Fruit fly (Drosophila melanogaster): Measurements from ENCODE around the gene CG5984.
A peak's percentile ranks its signal among the peaks of the same experiment; 100 is the strongest.

The CG5984 gene

dm6 chr3R:27288202-27289135 is 40.7 kb upstream of the CG5984 start, which contains the start of the genes bigmax and Hmu (continued):
- peak; percentile 88 for TF ChIP-seq Ptx1 (GFP tag; IDR thresholded peaks at IDR 0.05)
- TF ChIP-seq YL-1 (GFP tag; optimal IDR thresholded peaks at IDR 0.05): peak; percentile 94
- peak; percentile 81 for TF ChIP-seq CG2678 (tag; optimal IDR thresholded peaks at IDR 0.05)
- TF ChIP-seq Dip3 (GFP tag; optimal IDR thresholded peaks at IDR 0.05): peak; percentile 85
- TF ChIP-seq pb (GFP tag; optimal IDR thresholded peaks at IDR 0.05): peak; percentile 63
- peak; percentile 90 for TF ChIP-seq Hmr (GFP tag; optimal IDR thresholded peaks at IDR 0.05)
- TF ChIP-seq CG3995 (GFP tag; optimal IDR thresholded peaks at IDR 0.05): peak; percentile 46
- peak; percentile 87 for TF ChIP-seq sob (GFP tag; IDR thresholded peaks at IDR 0.05)
- TF ChIP-seq emc (GFP tag; optimal IDR thresholded peaks at IDR 0.05): peak; percentile 81
- TF ChIP-seq sisA (GFP tag; IDR thresholded peaks at IDR 0.05): peak; percentile 83
- TF ChIP-seq CG4328 (GFP tag; optimal IDR thresholded peaks at IDR 0.05): peak; percentile 1
- TF ChIP-seq kay (GFP tag; optimal IDR thresholded peaks at IDR 0.05): peak; percentile 77
- peak; percentile 65 for TF ChIP-seq CG14965 (GFP tag; optimal IDR thresholded peaks at IDR 0.05; ENCODE audit: borderline replicate concordance)
- peak; percentile 26 to 78 for TF ChIP-seq bsh (GFP tag; optimal IDR thresholded peaks at IDR 0.05)
- TF ChIP-seq hth (optimal IDR thresholded peaks at IDR 0.05): no peak
- TF ChIP-seq CG15073 (GFP tag; optimal IDR thresholded peaks at IDR 0.05): no peak
- peak; percentile 68 for TF ChIP-seq schlank (tag; optimal IDR thresholded peaks at IDR 0.05)
- peak; percentile 54; the same call in 1 of the 2 replicates for TF ChIP-seq rib (GFP tag; IDR thresholded peaks at IDR 0.05)
- TF ChIP-seq CG4707 (GFP tag; optimal IDR thresholded peaks at IDR 0.05): no peak
- TF ChIP-seq dati (GFP tag; IDR thresholded peaks at IDR 0.05): peak; percentile 49; the same call in 1 of the 2 replicates
- TF ChIP-seq CG31441 (GFP tag; IDR thresholded peaks at IDR 0.05): peak; percentile 67
- peak; percentile 83 for TF ChIP-seq luna (GFP tag; optimal IDR thresholded peaks at IDR 0.05)
- TF ChIP-seq Hr39 (optimal IDR thresholded peaks at IDR 0.05): no peak
- TF ChIP-seq ara (GFP tag; IDR thresholded peaks at IDR 0.05): peak; percentile 74
- TF ChIP-seq CG31365 (tag; optimal IDR thresholded peaks at IDR 0.05): peak; percentile 11
- peak; percentile 58; the same call in 1 of the 3 replicates for TF ChIP-seq mld (GFP tag; IDR thresholded peaks at IDR 0.05; ENCODE audit: partially characterized antibody)
- TF ChIP-seq CrebB (tag; optimal IDR thresholded peaks at IDR 0.05): peak; percentile 69
- peak; percentile 67; the same call in 1 of the 3 replicates for TF ChIP-seq CG11093 (GFP tag; IDR thresholded peaks at IDR 0.05)
- no peak for TF ChIP-seq CG10274 (GFP tag; optimal IDR thresholded peaks at IDR 0.05)
- TF ChIP-seq B-H2 (GFP tag; optimal IDR thresholded peaks at IDR 0.05): peak; percentile 76
- TF ChIP-seq Antp (GFP tag; optimal IDR thresholded peaks at IDR 0.05): peak; percentile 91
- TF ChIP-seq Hr3 (GFP tag; optimal IDR thresholded peaks at IDR 0.05): peak; percentile 84
- peak; percentile 78 for TF ChIP-seq E2f1 (GFP tag; IDR thresholded peaks at IDR 0.05)
- TF ChIP-seq knrl (GFP tag; IDR thresholded peaks at IDR 0.05; ENCODE audit: partially characterized antibody): peak; percentile 96
- peak; percentile 86 for TF ChIP-seq pnt (GFP tag; optimal IDR thresholded peaks at IDR 0.05)
- TF ChIP-seq CG2120 (GFP tag; optimal IDR thresholded peaks at IDR 0.05): peak; percentile 95
- TF ChIP-seq wor (GFP tag; IDR thresholded peaks at IDR 0.05): peak; percentile 66
- peak; percentile 71; the same call in 1 of the 3 replicates for TF ChIP-seq otp (GFP tag; IDR thresholded peaks at IDR 0.05)
- TF ChIP-seq CG17829 (tag; optimal IDR thresholded peaks at IDR 0.05): peak; percentile 88
- no peak for TF ChIP-seq corto (GFP tag; optimal IDR thresholded peaks at IDR 0.05)
- TF ChIP-seq CG6765 (GFP tag; optimal IDR thresholded peaks at IDR 0.05): no peak
- no peak for TF ChIP-seq z (GFP tag; IDR thresholded peaks at IDR 0.05)
- TF ChIP-seq toy (GFP tag; IDR thresholded peaks at IDR 0.05): peak; percentile 52; the same call in 1 of the 2 replicates
- TF ChIP-seq CG1233 (GFP tag; optimal IDR thresholded peaks at IDR 0.05): peak; percentile 39
- peak; percentile 59 for TF ChIP-seq onecut (GFP tag; IDR thresholded peaks at IDR 0.05)
- TF ChIP-seq CG11504 (tag; optimal IDR thresholded peaks at IDR 0.05): peak; percentile 80
- TF ChIP-seq aop (GFP tag; IDR thresholded peaks at IDR 0.05): no peak
- peak; percentile 84 for TF ChIP-seq CG1602 (GFP tag; optimal IDR thresholded peaks at IDR 0.05)
- TF ChIP-seq Trl (optimal IDR thresholded peaks at IDR 0.05): no peak
- TF ChIP-seq Trl (GFP tag; optimal IDR thresholded peaks at IDR 0.05): peak; percentile 86
